Fruit fly (Drosophila melanogaster) whole organism, prepupa: ENCODE measurements around the gene dre4.

Experiments
- Blimp-1 ChIP-seq: fragments of 200-800 bp; sonication (Bioruptor generic); optimal IDR thresholded peaks from 3 replicates; lab custom pipeline; 2017; ENCODE audit warnings: missing biosample characterization, missing genetic modification characterization, mild to moderate bottlenecking, moderate library complexity, missing genetic modification reagents
- CG10631 ChIP-seq: fragments of 200-800 bp; sonication (Bioruptor generic); optimal IDR thresholded peaks from 2 replicates; lab custom pipeline; 2016; ENCODE audit warnings: missing biosample characterization, missing genetic modification characterization
- CG15336 ChIP-seq: fragments of 200-800 bp; sonication (Bioruptor generic); IDR thresholded peaks from 2 replicates; pipeline ENCODE4 v1.3.6; 2022; ENCODE audit warnings: missing biosample characterization, missing genetic modification characterization
- CG34406 ChIP-seq: fragments of 200-800 bp; sonication (Bioruptor generic); optimal IDR thresholded peaks from 3 replicates; lab custom pipeline; 2016; ENCODE audit warnings: missing biosample characterization, missing genetic modification characterization
- CG3919 ChIP-seq: fragments of 200-800 bp; sonication (Bioruptor generic); optimal IDR thresholded peaks from 3 replicates; lab custom pipeline; 2016; ENCODE audit warnings: missing biosample characterization, missing genetic modification characterization
- CG6276 ChIP-seq: fragments of 200-800 bp; sonication (Bioruptor generic); optimal IDR thresholded peaks from 2 replicates; lab custom pipeline; 2017; ENCODE audit warnings: missing biosample characterization, mild to moderate bottlenecking, missing genetic modification characterization
- CG6808 ChIP-seq: fragments of 200-800 bp; sonication (Bioruptor generic); optimal IDR thresholded peaks from 3 replicates; lab custom pipeline; 2017; ENCODE audit warnings: missing biosample characterization, missing genetic modification characterization, mild to moderate bottlenecking, moderate library complexity, missing genetic modification reagents
- CG6854 ChIP-seq: fragments of 200-800 bp; sonication (Bioruptor generic); optimal IDR thresholded peaks from 2 replicates; lab custom pipeline; 2017; ENCODE audit warnings: missing biosample characterization, mild to moderate bottlenecking, missing genetic modification characterization
- CG8119 ChIP-seq: fragments of 200-800 bp; sonication (Bioruptor generic); IDR thresholded peaks from 3 replicates; pipeline ENCODE4 v1.3.6; 2022; ENCODE audit warnings: missing biosample characterization, missing genetic modification characterization
- CG8319 ChIP-seq: fragments of 200-800 bp; sonication (Bioruptor generic); optimal IDR thresholded peaks from 3 replicates; lab custom pipeline; 2016; ENCODE audit warnings: missing biosample characterization, missing genetic modification characterization
- Eip75B ChIP-seq: fragments of 200-800 bp; sonication (Bioruptor generic); optimal IDR thresholded peaks from 3 replicates; lab custom pipeline; 2016; ENCODE audit warnings: missing biosample characterization, missing genetic modification characterization
- Ets21C ChIP-seq: fragments of 200-800 bp; sonication (Bioruptor generic); optimal IDR thresholded peaks from 3 replicates; lab custom pipeline; 2016; ENCODE audit warnings: missing biosample characterization, missing genetic modification characterization
- Ets96B ChIP-seq: fragments of 200-800 bp; optimal IDR thresholded peaks from 2 replicates; lab custom pipeline; 2019; ENCODE audit warnings: missing biosample characterization, mild to moderate bottlenecking, missing genetic modification characterization, moderate library complexity
- Hr38 ChIP-seq: sonication (Bioruptor generic); optimal IDR thresholded peaks from 2 replicates; lab custom pipeline; 2016; ENCODE audit warnings: missing biosample characterization, missing genetic modification characterization
- Hr39 ChIP-seq: fragments of 200-800 bp; sonication (Bioruptor generic); optimal IDR thresholded peaks from 2 replicates; lab custom pipeline; 2016; ENCODE audit warnings: missing biosample characterization, missing genetic modification characterization
- Lpt ChIP-seq: fragments of 200-800 bp; sonication (Bioruptor generic); optimal IDR thresholded peaks from 3 replicates; lab custom pipeline; 2016; ENCODE audit warnings: missing biosample characterization, missing genetic modification characterization
- Sox14 ChIP-seq: fragments of 200-800 bp; sonication (Bioruptor generic); optimal IDR thresholded peaks from 3 replicates; lab custom pipeline; 2016; ENCODE audit warnings: missing biosample characterization, missing genetic modification characterization
- dac ChIP-seq: fragments of 200-800 bp; sonication (Bioruptor generic); optimal IDR thresholded peaks from 2 replicates; lab custom pipeline; 2017; ENCODE audit warnings: missing biosample characterization, mild to moderate bottlenecking, missing genetic modification characterization
- dsx ChIP-seq: fragments of 200-800 bp; optimal IDR thresholded peaks from 3 replicates; lab custom pipeline; 2019; ENCODE audit warnings: missing biosample characterization, mild to moderate bottlenecking, missing genetic modification characterization, moderate library complexity; ENCODE audit not compliant: poor library complexity, severe bottlenecking
- fkh ChIP-seq: fragments of 200-800 bp; sonication (Bioruptor generic); optimal IDR thresholded peaks from 3 replicates; lab custom pipeline; 2017; ENCODE audit warnings: missing biosample characterization, mild to moderate bottlenecking, missing genetic modification characterization, moderate library complexity
- net ChIP-seq: fragments of 200-800 bp; sonication (Bioruptor generic); optimal IDR thresholded peaks from 3 replicates; lab custom pipeline; 2016; ENCODE audit warnings: missing biosample characterization, missing genetic modification characterization
- salr ChIP-seq, 2 experiments: fragments of 200-800 bp; sonication (Bioruptor generic); optimal IDR thresholded peaks; 3 replicates each; lab custom pipeline; 2016 to 2018; ENCODE audit warnings: missing biosample characterization in 2 of 2, missing genetic modification characterization in 2 of 2, mild to moderate bottlenecking in 1 of 2
- ss ChIP-seq, 2 experiments: fragments of 200-800 bp; sonication (Bioruptor generic); optimal IDR thresholded peaks; 2 replicates in 1 of 2; 3 replicates in 1 of 2; lab custom pipeline; 2017 to 2018; ENCODE audit warnings: mild to moderate bottlenecking in 2 of 2, missing biosample characterization in 2 of 2, missing genetic modification characterization in 2 of 2, moderate library complexity in 1 of 2
- svp ChIP-seq: fragments of 200-800 bp; sonication (Bioruptor generic); peaks from one replicate; lab custom pipeline; 2016; ENCODE audit warnings: missing biosample characterization, missing genetic modification characterization
- topi ChIP-seq: fragments of 200-800 bp; sonication (Bioruptor generic); optimal IDR thresholded peaks from 3 replicates; lab custom pipeline; 2016; ENCODE audit warnings: missing biosample characterization, missing genetic modification characterization

dre4 gene

dm6 chr3L:1822365-1822764, 53.7 kb downstream of the dre4 start:
- no peak for TF ChIP-seq topi
- no peak for TF ChIP-seq svp (GFP tag; lab: Kevin White, UChicago)
- no peak for TF ChIP-seq CG34406 (GFP tag; lab: Kevin White, UChicago)
- no peak for TF ChIP-seq CG8319 (GFP tag; lab: Kevin White, UChicago)
- no peak for TF ChIP-seq Hr39
- no peak for TF ChIP-seq Lpt
- TF ChIP-seq fkh (GFP tag; lab: Kevin White, UChicago) = no peak
- peak in 1 of 2 experiments; percentile 5 for TF ChIP-seq salr (GFP tag; optimal IDR thresholded peaks at IDR 0.05; lab: Kevin White, UChicago)
- no peak for TF ChIP-seq net (GFP tag; lab: Kevin White, UChicago)
- no peak for TF ChIP-seq CG15336 (GFP tag; lab: Robert Waterston, UW)
- peak; percentile 59 for TF ChIP-seq CG6854 (GFP tag; lab: Kevin White, UChicago)
- TF ChIP-seq Ets96B (tag; lab: Kevin White, UChicago) = no peak
- no peak for TF ChIP-seq Blimp-1
- no peak for TF ChIP-seq Eip75B (GFP tag; lab: Kevin White, UChicago)
- TF ChIP-seq CG6276 (GFP tag; lab: Kevin White, UChicago) = no peak
- TF ChIP-seq Sox14 = no peak
- peak; percentile 21 for TF ChIP-seq CG6808 (GFP tag; lab: Kevin White, UChicago)
- TF ChIP-seq Hr38 = no peak
- no peak for TF ChIP-seq dsx (GFP tag; lab: Kevin White, UChicago)
- no peak for TF ChIP-seq CG8119
- TF ChIP-seq CG10631 = no peak
- TF ChIP-seq CG3919 (GFP tag; lab: Kevin White, UChicago) = no peak
- no peak for TF ChIP-seq Ets21C (GFP tag; lab: Kevin White, UChicago)
- TF ChIP-seq ss (GFP tag; optimal IDR thresholded peaks at IDR 0.05; lab: Kevin White, UChicago) = peak in 1 of 2 experiments; percentile 70
- TF ChIP-seq dac (GFP tag; lab: Kevin White, UChicago) = no peak
